Fruit fly (Drosophila melanogaster) whole organism, adult: ENCODE data around the gene CG5021.

Source experiments
- CG14711 ChIP-seq: fragments of 200-800 bp; sonication (Bioruptor generic); optimal IDR thresholded peaks from 2 replicates; lab custom pipeline; 2018; ENCODE audit warnings: missing biosample characterization, mild to moderate bottlenecking, missing genetic modification characterization, moderate library complexity
- CG33017 ChIP-seq: fragments of 200-800 bp; sonication (Bioruptor generic); optimal IDR thresholded peaks from 2 replicates; lab custom pipeline; 2018; ENCODE audit warnings: missing biosample characterization, mild to moderate bottlenecking, missing genetic modification characterization, moderate library complexity
- CG5204 ChIP-seq: fragments of 200-800 bp; sonication (Bioruptor generic); optimal IDR thresholded peaks from 2 replicates; lab custom pipeline; 2016; ENCODE audit warnings: missing biosample characterization, missing genetic modification characterization
- CG7045 ChIP-seq: fragments of 200-800 bp; sonication (Bioruptor generic); optimal IDR thresholded peaks from 2 replicates; lab custom pipeline; 2017; ENCODE audit warnings: missing biosample characterization, mild to moderate bottlenecking, missing genetic modification characterization
- Clk ChIP-seq: fragments of 200-800 bp; sonication (Bioruptor generic); optimal IDR thresholded peaks from 2 replicates; lab custom pipeline; 2017; ENCODE audit warnings: missing biosample characterization, missing genetic modification characterization
- bab1 ChIP-seq: fragments of 200-800 bp; sonication (Bioruptor generic); optimal IDR thresholded peaks from 3 replicates; lab custom pipeline; 2019; ENCODE audit warnings: missing biosample characterization, mild to moderate bottlenecking, missing genetic modification characterization, moderate library complexity
- kay ChIP-seq: fragments of 200-800 bp; sonication (Bioruptor generic); peaks from one replicate; lab custom pipeline; 2016; ENCODE audit warnings: missing biosample characterization, missing genetic modification characterization, borderline replicate concordance
- pad ChIP-seq: fragments of 200-800 bp; sonication (Bioruptor generic); optimal IDR thresholded peaks from 3 replicates; lab custom pipeline; 2017; ENCODE audit warnings: missing biosample characterization, missing genetic modification characterization, mild to moderate bottlenecking, moderate library complexity, missing genetic modification reagents
- tj ChIP-seq: fragments of 200-800 bp; sonication (Bioruptor generic); optimal IDR thresholded peaks from 3 replicates; lab custom pipeline; 2017; ENCODE audit warnings: missing biosample characterization, mild to moderate bottlenecking, missing genetic modification characterization, moderate library complexity

DNA sequence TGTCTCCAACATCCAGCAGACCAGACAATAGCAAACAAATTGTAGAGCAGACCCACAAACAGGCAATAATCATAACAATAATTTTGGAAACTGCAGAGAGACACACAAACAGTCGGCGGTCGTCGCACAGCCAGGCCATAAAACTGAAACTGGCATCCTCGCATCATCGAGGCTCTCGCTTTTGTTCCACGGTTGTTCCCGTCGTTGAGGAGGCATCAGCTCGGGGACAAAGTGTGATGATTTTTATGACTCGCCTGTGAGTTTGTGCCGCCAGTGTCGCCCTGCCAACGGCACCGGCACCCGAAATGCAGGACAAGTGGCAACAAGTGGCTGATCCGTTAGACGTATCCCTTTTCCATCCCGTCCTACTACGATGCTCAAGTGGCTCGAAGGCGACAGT lies 36.7 kb downstream of the CG5021 start:
- TF ChIP-seq CG33017 (tag; lab: Kevin White, UChicago) = no peak
- TF ChIP-seq kay (GFP tag; lab: Kevin White, UChicago) = no peak
- no peak for TF ChIP-seq pad (GFP tag; lab: Kevin White, UChicago)
- no peak for TF ChIP-seq CG5204 (GFP tag; lab: Kevin White, UChicago)
- no peak for TF ChIP-seq bab1 (GFP tag; lab: Kevin White, UChicago)
- no peak for TF ChIP-seq Clk (GFP tag; lab: Kevin White, UChicago)
- no peak for TF ChIP-seq CG14711
- TF ChIP-seq tj = no peak
- no peak for TF ChIP-seq CG7045 (GFP tag; lab: Kevin White, UChicago)
